Worm (Caenorhabditis elegans) whole organism, L2 larva: ENCODE results near the gene lgc-17.
A peak's percentile ranks its signal among the peaks of the same experiment; 100 is the strongest.

Source experiments
- R02D3.7 ChIP-seq: fragments of 150-350 bp; optimal IDR thresholded peaks from 2 replicates; lab custom pipeline; 2014; ENCODE audit warnings: missing biosample characterization, missing genetic modification characterization
- ZK546.5 ChIP-seq: sonication (generic microtip); optimal IDR thresholded peaks from 2 replicates; lab custom pipeline; 2017; ENCODE audit warnings: missing biosample characterization, missing genetic modification characterization
- alr-1 ChIP-seq: fragments of 150-350 bp; optimal IDR thresholded peaks from 2 replicates; lab custom pipeline; 2014; ENCODE audit warnings: missing biosample characterization, missing genetic modification characterization
- aly-2 ChIP-seq: fragments of 150-350 bp; optimal IDR thresholded peaks from 2 replicates; lab custom pipeline; 2014; ENCODE audit warnings: missing biosample characterization, missing genetic modification characterization
- ama-1 ChIP-seq: fragments of 150-350 bp; optimal IDR thresholded peaks from 2 replicates; lab custom pipeline; 2018; ENCODE audit warnings: inconsistent platforms
- blmp-1 ChIP-seq: sonication (generic microtip); optimal IDR thresholded peaks from 2 replicates; lab custom pipeline; 2017; ENCODE audit warnings: missing genetic modification characterization, mild to moderate bottlenecking, missing compliant biosample characterization, antibody characterized with exemption, moderate library complexity; ENCODE audit not compliant: insufficient read depth
- ceh-16 ChIP-seq: fragments of 150-350 bp; optimal IDR thresholded peaks from 2 replicates; lab custom pipeline; 2014; ENCODE audit warnings: missing biosample characterization, missing genetic modification characterization
- ceh-82 ChIP-seq: fragments of 150-350 bp; optimal IDR thresholded peaks from 2 replicates; lab custom pipeline; 2014; ENCODE audit warnings: missing biosample characterization, missing genetic modification characterization
- crh-2 ChIP-seq: sonication (generic microtip); optimal IDR thresholded peaks from 2 replicates; lab custom pipeline; 2017; ENCODE audit warnings: missing biosample characterization, missing genetic modification characterization
- dmd-4 ChIP-seq: sonication (generic microtip); optimal IDR thresholded peaks from 2 replicates; lab custom pipeline; 2017; ENCODE audit warnings: missing biosample characterization, missing genetic modification characterization
- egl-27 ChIP-seq: sonication (generic microtip); optimal IDR thresholded peaks from 3 replicates; lab custom pipeline; 2017; ENCODE audit warnings: missing biosample characterization, missing genetic modification reagents, missing genetic modification characterization
- elt-3 ChIP-seq: sonication (generic microtip); optimal IDR thresholded peaks from 2 replicates; lab custom pipeline; 2017; ENCODE audit warnings: missing biosample characterization, missing genetic modification characterization
- fos-1 ChIP-seq: fragments of 150-350 bp; optimal IDR thresholded peaks from 2 replicates; lab custom pipeline; 2014; ENCODE audit warnings: missing biosample characterization, missing genetic modification characterization
- gmeb-1 ChIP-seq: fragments of 150-350 bp; optimal IDR thresholded peaks from 2 replicates; lab custom pipeline; 2014; ENCODE audit warnings: missing biosample characterization, missing genetic modification characterization
- lin-11 ChIP-seq: fragments of 150-350 bp; sonication (generic microtip); optimal IDR thresholded peaks from 2 replicates; lab custom pipeline; 2014; ENCODE audit warnings: missing biosample characterization, missing genetic modification characterization, inconsistent platforms, mixed read lengths
- lin-13 ChIP-seq: fragments of 150-350 bp; optimal IDR thresholded peaks from 2 replicates; lab custom pipeline; 2014; ENCODE audit warnings: missing biosample characterization, missing genetic modification reagents, missing genetic modification characterization
- lin-39 ChIP-seq: fragments of 150-350 bp; optimal IDR thresholded peaks from 2 replicates; lab custom pipeline; 2014; ENCODE audit warnings: missing biosample characterization, missing genetic modification reagents, missing genetic modification characterization
- lsy-2 ChIP-seq, 2 experiments: fragments of 150-350 bp in 1 of 2; sonication (generic microtip) in 1 of 2; optimal IDR thresholded peaks; 2 replicates each; lab custom pipeline; 2014 to 2017; ENCODE audit warnings: missing biosample characterization in 2 of 2, missing genetic modification characterization in 2 of 2
- mab-5 ChIP-seq: fragments of 150-350 bp; optimal IDR thresholded peaks from 2 replicates; lab custom pipeline; 2014; ENCODE audit warnings: missing biosample characterization, missing genetic modification characterization
- mbf-1 ChIP-seq: sonication (generic microtip); optimal IDR thresholded peaks from 2 replicates; lab custom pipeline; 2017; ENCODE audit warnings: missing biosample characterization, missing genetic modification characterization
- mdl-1 ChIP-seq, 2 experiments: fragments of 150-350 bp in 1 of 2; sonication (generic microtip) in 1 of 2; optimal IDR thresholded peaks; 2 replicates each; lab custom pipeline; 2017; ENCODE audit warnings: missing biosample characterization in 2 of 2, missing genetic modification characterization in 2 of 2
- nhr-11 ChIP-seq: fragments of 150-350 bp; optimal IDR thresholded peaks from 2 replicates; lab custom pipeline; 2014; ENCODE audit warnings: missing biosample characterization, missing genetic modification characterization
- nhr-12 ChIP-seq: fragments of 150-350 bp; optimal IDR thresholded peaks from 2 replicates; lab custom pipeline; 2014; ENCODE audit warnings: missing biosample characterization, missing genetic modification characterization
- nhr-129 ChIP-seq: fragments of 150-350 bp; optimal IDR thresholded peaks from 2 replicates; lab custom pipeline; 2014; ENCODE audit warnings: missing biosample characterization, missing genetic modification characterization
- nhr-23 ChIP-seq: fragments of 150-350 bp; optimal IDR thresholded peaks from 2 replicates; lab custom pipeline; 2014; ENCODE audit warnings: missing biosample characterization, missing genetic modification reagents, missing genetic modification characterization
- nhr-237 ChIP-seq: fragments of 150-350 bp; optimal IDR thresholded peaks from 2 replicates; lab custom pipeline; 2014; ENCODE audit warnings: missing biosample characterization, missing genetic modification characterization
- nhr-25 ChIP-seq: fragments of 150-350 bp; sonication (generic microtip); optimal IDR thresholded peaks from 3 replicates; lab custom pipeline; 2014; ENCODE audit warnings: missing biosample characterization, missing genetic modification characterization
- nhr-6 ChIP-seq: fragments of 150-350 bp; optimal IDR thresholded peaks from 2 replicates; lab custom pipeline; 2014; ENCODE audit warnings: missing biosample characterization, missing genetic modification characterization
- peb-1 ChIP-seq: fragments of 150-350 bp; optimal IDR thresholded peaks from 2 replicates; lab custom pipeline; 2014; ENCODE audit warnings: missing biosample characterization, missing genetic modification characterization
- sem-4 ChIP-seq: fragments of 150-350 bp; optimal IDR thresholded peaks from 2 replicates; lab custom pipeline; 2014; ENCODE audit warnings: missing biosample characterization, missing genetic modification reagents, missing genetic modification characterization
- skn-1 ChIP-seq: sonication (generic microtip); optimal IDR thresholded peaks from 2 replicates; lab custom pipeline; 2017; ENCODE audit warnings: missing biosample characterization, missing genetic modification characterization
- sma-3 ChIP-seq: sonication (generic microtip); optimal IDR thresholded peaks from 2 replicates; lab custom pipeline; 2016; ENCODE audit warnings: missing genetic modification reagents, missing genetic modification characterization, missing compliant biosample characterization
- sma-9 ChIP-seq, 2 experiments: fragments of 150-350 bp in 1 of 2; sonication (generic microtip) in 1 of 2; optimal IDR thresholded peaks; 2 replicates each; lab custom pipeline; 2014 to 2016; ENCODE audit warnings: missing genetic modification characterization in 2 of 2, mild to moderate bottlenecking in 1 of 2, missing biosample characterization in 1 of 2, missing compliant biosample characterization in 1 of 2, missing genetic modification reagents in 1 of 2, moderate library complexity in 1 of 2
- snpc-4 ChIP-seq: fragments of 150-350 bp; optimal IDR thresholded peaks from 2 replicates; lab custom pipeline; 2014; ENCODE audit warnings: missing biosample characterization, missing genetic modification characterization
- unc-55 ChIP-seq: fragments of 150-350 bp; sonication (generic microtip); optimal IDR thresholded peaks from 3 replicates; lab custom pipeline; 2014; ENCODE audit warnings: missing biosample characterization, missing genetic modification reagents, missing genetic modification characterization
- zag-1 ChIP-seq: fragments of 150-350 bp; optimal IDR thresholded peaks from 2 replicates; lab custom pipeline; 2014; ENCODE audit warnings: missing biosample characterization, missing genetic modification characterization
- ztf-1 ChIP-seq: fragments of 200-800 bp; sonication (Bioruptor generic); conservative IDR thresholded peaks from 2 replicates; pipeline ENCODE4 v1.3.6; 2022; ENCODE audit warnings: missing genetic modification characterization, missing compliant biosample characterization
- ztf-11 ChIP-seq: sonication (generic microtip); optimal IDR thresholded peaks from 2 replicates; lab custom pipeline; 2017; ENCODE audit warnings: missing biosample characterization, missing genetic modification characterization
- ztf-4 ChIP-seq: fragments of 150-350 bp; optimal IDR thresholded peaks from 2 replicates; lab custom pipeline; 2014; ENCODE audit warnings: missing biosample characterization, missing genetic modification characterization

Gene lgc-17

ce11 chrX:12164047-12164446 lies 42.7 kb downstream of the lgc-17 start:
- TF ChIP-seq sem-4 (tag; lab: Kevin White, UChicago) = peak; percentile 42
- no peak for TF ChIP-seq ceh-16
- peak; percentile 47 for TF ChIP-seq nhr-25 (tag; lab: Kevin White, UChicago)
- TF ChIP-seq sma-3 = no peak

- TF ChIP-seq nhr-25 (tag; lab: Kevin White, UChicago) (no peak), fos-1 (tag; lab: Kevin White, UChicago) (no peak), ceh-82 (tag; lab: Kevin White, UChicago) (no peak), crh-2 (tag; lab: Kevin White, UChicago) (no peak), nhr-129 (no peak), lin-11 (no peak), lin-39 (tag; lab: Kevin White, UChicago) (no peak), ZK546.5 (tag; lab: Kevin White, UChicago) (no peak)
Observed at ce11 chrX:12164943-12165342, 43.6 kb downstream of the lgc-17 start.

ce11 chrX:12167632-12168377 lies 46.4 kb downstream of the lgc-17 start:
- TF ChIP-seq mdl-1 (tag; optimal IDR thresholded peaks at IDR 0.05; lab: Kevin White, UChicago) (no peak), fos-1 (tag; lab: Kevin White, UChicago) (no peak), lsy-2 (tag; optimal IDR thresholded peaks at IDR 0.05; lab: Kevin White, UChicago) (peak in 1 of 2 experiments; percentile 15), nhr-129 (peak; percentile 70)
- TF ChIP-seq, all 48 proteins: peak for 2

DNA sequence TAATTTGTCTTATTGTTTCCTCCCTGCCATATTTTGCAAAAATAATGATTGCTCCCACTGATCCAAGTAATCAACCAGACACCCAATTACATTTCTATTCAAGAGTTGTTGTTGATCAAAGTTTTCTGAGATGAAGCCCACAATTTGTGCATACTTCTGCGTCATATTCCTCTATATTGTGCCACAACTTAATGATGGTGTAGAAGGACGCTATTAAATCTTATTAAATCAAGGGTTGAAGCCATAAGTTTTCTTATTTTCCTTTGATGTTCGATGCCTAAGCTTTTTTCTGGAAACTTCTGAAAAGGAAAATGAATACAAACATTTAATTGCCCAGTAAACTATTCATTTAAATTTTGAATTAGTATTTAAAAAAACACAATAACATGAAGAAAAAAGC lies 47.4 kb downstream of the lgc-17 start:
- no peak for TF ChIP-seq unc-55 (GFP tag; lab: Kevin White, UChicago)
- no peak for TF ChIP-seq peb-1 (tag; lab: Kevin White, UChicago)
- TF ChIP-seq sem-4 (tag; lab: Kevin White, UChicago) = no peak

- TF ChIP-seq skn-1 (tag; lab: Kevin White, UChicago) = no peak
- no peak for TF ChIP-seq mbf-1 (tag; lab: Kevin White, UChicago)
- no peak for TF ChIP-seq lin-13
- TF ChIP-seq nhr-11 = no peak
Observed at ce11 chrX:12169390-12169789, 48.0 kb downstream of the lgc-17 start.

ce11 chrX:12171631-12172348 lies 50.4 kb downstream of the lgc-17 start, which contains the start of gene F57G12.1:
Gene F57G12.1, minus strand, starts transcription at chrX:12171681.
- TF ChIP-seq lin-13 (peak; percentile 71), egl-27 (tag; lab: Kevin White, UChicago) (peak; percentile 79), nhr-6 (tag; lab: Kevin White, UChicago) (peak; percentile 48), R02D3.7 (no peak), dmd-4 (no peak), ztf-1 (GFP tag; lab: Robert Waterston, UW) (no peak), nhr-237 (tag; lab: Kevin White, UChicago) (no peak), blmp-1 (tag; lab: Kevin White, UChicago) (peak; percentile 23), snpc-4 (tag; lab: Kevin White, UChicago) (peak; percentile 60), fos-1 (tag; lab: Kevin White, UChicago) (peak; percentile 67), aly-2 (tag; lab: Kevin White, UChicago) (no peak), nhr-25 (tag; lab: Kevin White, UChicago) (peak; percentile 86), alr-1 (no peak), ztf-4 (tag; lab: Kevin White, UChicago) (peak; percentile 52), mdl-1 (tag; optimal IDR thresholded peaks at IDR 0.05; lab: Kevin White, UChicago) (peak; percentile 60 to 81), gmeb-1 (tag; lab: Kevin White, UChicago) (peak; percentile 51), mbf-1 (tag; lab: Kevin White, UChicago) (no peak), unc-55 (GFP tag; lab: Kevin White, UChicago) (peak; percentile 87), nhr-11 (no peak), nhr-23 (no peak), nhr-12 (tag; lab: Kevin White, UChicago) (no peak), ztf-11 (tag; lab: Kevin White, UChicago) (no peak), lin-11 (peak; percentile 84), sem-4 (tag; lab: Kevin White, UChicago) (peak; percentile 57), sma-9 (GFP tag; optimal IDR thresholded peaks at IDR 0.05; lab: Kevin White, UChicago) (peak; percentile 94), sma-9 (tag; optimal IDR thresholded peaks at IDR 0.05; lab: Kevin White, UChicago) (peak; percentile 27), zag-1 (peak; percentile 65), ama-1 (lab: Kevin White, UChicago) (peak; percentile 54), elt-3 (no peak), sma-3 (peak; percentile 22), ceh-82 (tag; lab: Kevin White, UChicago) (no peak), mab-5 (peak; percentile 69)
